Worm (Caenorhabditis elegans): ENCODE results near the gene F56C3.4.

DNA sequence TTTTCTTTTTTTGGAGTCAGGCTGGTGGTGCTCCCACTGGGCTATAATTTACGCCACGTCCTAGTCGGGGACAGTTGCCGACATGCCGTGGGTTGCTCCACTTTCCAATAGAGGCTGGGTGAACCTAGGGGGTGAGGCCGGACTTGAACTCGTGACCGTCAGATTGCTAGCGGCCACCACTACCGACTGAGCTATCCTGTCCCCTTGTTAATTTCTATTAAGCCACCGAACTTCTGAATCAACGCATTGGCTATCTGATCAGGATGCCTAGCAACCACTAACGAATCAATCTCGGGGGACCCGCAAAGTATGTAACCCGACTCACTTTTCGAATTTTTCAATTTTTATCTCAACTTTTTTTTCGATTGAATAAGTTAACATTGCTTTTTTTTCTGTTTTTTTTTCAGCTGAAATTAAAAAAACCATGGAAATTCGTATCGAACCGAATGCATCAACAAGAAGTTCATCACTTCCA lies 26.4 kb upstream of the F56C3.4 start, which contains the start of gene F56C3.1:
- no peak for TF ChIP-seq ama-1 (optimal IDR thresholded peaks at IDR 0.05)
- TF ChIP-seq jun-1 (tag; optimal IDR thresholded peaks at IDR 0.05) = no peak
- TF ChIP-seq lin-39 (tag; optimal IDR thresholded peaks at IDR 0.05) = no peak
- no peak for TF ChIP-seq unc-62 (GFP tag; optimal IDR thresholded peaks at IDR 0.05 in 1 of 2)
- TF ChIP-seq unc-62 (tag; optimal IDR thresholded peaks at IDR 0.05) = no peak
- TF ChIP-seq zip-2 (tag; optimal IDR thresholded peaks at IDR 0.05) = no peak
- TF ChIP-seq nhr-11 (tag; optimal IDR thresholded peaks at IDR 0.05) = no peak
- no peak for TF ChIP-seq lsy-2 (tag; optimal IDR thresholded peaks at IDR 0.05)
- no peak for TF ChIP-seq F37D6.2 (tag; optimal IDR thresholded peaks at IDR 0.05)
- no peak for TF ChIP-seq F26F4.8 (GFP tag; conservative IDR thresholded peaks at IDR 0.05)
- TF ChIP-seq ceh-82 (tag; optimal IDR thresholded peaks at IDR 0.05) = no peak
- TF ChIP-seq F49E8.2 (tag; optimal IDR thresholded peaks at IDR 0.05; ENCODE audit: borderline replicate concordance) = no peak
- TF ChIP-seq spr-1 (tag; optimal IDR thresholded peaks at IDR 0.05) = no peak
- no peak for TF ChIP-seq egl-27 (tag; optimal IDR thresholded peaks at IDR 0.05)
- no peak for TF ChIP-seq nhr-48 (tag; optimal IDR thresholded peaks at IDR 0.05)

All from whole organism, L4 larva.